Worm (Caenorhabditis elegans): ENCODE data around the gene cyn-9.

Gene cyn-9

DNA sequence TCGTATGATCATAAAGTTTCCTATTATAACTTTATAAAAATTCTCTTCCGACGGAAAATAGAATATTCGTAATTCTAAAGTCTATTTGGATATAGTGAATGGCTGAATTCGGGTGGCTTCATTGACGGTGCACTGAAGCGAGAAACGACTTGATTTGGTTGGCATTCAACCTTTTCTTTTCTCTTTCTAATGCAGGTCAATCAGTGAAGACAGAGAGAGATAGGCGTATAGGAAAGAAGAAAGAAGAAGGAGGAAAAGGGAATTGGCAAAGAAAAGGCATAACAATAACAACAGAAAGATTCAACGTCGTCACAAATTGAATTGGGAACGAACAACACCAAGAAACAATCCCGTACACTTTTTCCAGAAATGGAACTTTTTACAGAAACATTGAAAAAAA lies 24.0 kb downstream of the cyn-9 start:
- no peak for TF ChIP-seq Y53F4B.3 (GFP tag; IDR thresholded peaks at IDR 0.05)
- no peak for TF ChIP-seq snpc-3.4 (tag; optimal IDR thresholded peaks at IDR 0.05)
- TF ChIP-seq ztf-26 (tag; optimal IDR thresholded peaks at IDR 0.05): no peak
- no peak for TF ChIP-seq zim-3 (tag; optimal IDR thresholded peaks at IDR 0.05)
- TF ChIP-seq ztf-6 (GFP tag; IDR thresholded peaks at IDR 0.05): no peak
- TF ChIP-seq D2030.7 (GFP tag; IDR thresholded peaks at IDR 0.05): no peak
- TF ChIP-seq zfh-2 (GFP tag; conservative IDR thresholded peaks at IDR 0.05): no peak

DNA sequence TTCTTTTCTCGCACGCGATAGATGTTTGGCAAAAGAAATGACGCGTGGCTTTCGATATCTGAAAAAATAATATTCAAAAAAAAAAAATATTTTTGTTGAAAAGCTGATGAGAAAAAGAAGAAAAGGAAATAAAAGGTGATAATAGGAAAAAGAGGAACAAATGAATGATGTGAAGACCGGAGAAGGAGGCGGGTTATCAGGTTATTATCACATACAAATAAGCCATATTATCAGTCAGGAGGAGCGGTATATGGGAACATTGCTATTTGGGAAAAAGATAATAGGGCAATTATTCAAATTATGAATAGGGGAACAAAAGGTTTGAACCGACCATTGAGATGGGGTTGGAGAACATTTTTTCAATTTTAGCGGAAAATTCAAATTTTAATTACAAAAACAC lies 25.3 kb downstream of the cyn-9 start:
- no peak for TF ChIP-seq athp-1 (tag; optimal IDR thresholded peaks at IDR 0.05)
- no peak for TF ChIP-seq sptf-2 (GFP tag; optimal IDR thresholded peaks at IDR 0.05)
- TF ChIP-seq madf-8 (GFP tag; conservative IDR thresholded peaks at IDR 0.05): no peak
- no peak for TF ChIP-seq F52B5.7 (tag; optimal IDR thresholded peaks at IDR 0.05)
- TF ChIP-seq Y56A3A.18 (GFP tag; IDR thresholded peaks at IDR 0.05): no peak

DNA sequence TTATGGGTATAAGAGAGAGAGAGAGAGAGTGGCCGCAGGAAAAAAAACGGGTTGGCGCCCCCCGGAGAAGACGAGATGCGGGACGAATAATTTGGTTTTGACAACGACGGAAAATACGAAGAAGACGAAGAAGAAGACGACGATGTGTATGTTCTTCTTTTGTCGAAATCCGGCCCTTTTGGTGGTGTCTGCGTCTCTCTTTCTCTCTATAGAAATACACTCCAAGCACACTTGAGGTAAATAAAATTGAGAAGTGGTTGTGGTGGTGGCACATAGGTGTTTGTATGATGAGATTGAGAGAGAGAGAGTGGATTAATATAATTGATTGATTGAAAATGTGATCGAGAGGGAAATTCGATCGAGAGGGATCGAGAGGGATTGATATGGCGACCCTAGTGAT lies 26.6 kb downstream of the cyn-9 start:
- TF ChIP-seq cebp-1 (GFP tag; IDR thresholded peaks at IDR 0.05): no peak
- TF ChIP-seq cebp-1 (tag; optimal IDR thresholded peaks at IDR 0.05): peak; percentile 21
- TF ChIP-seq lin-35 (GFP tag; optimal IDR thresholded peaks at IDR 0.05): peak in 1 of 3 experiments; percentile 2
- peak; percentile 11 for TF ChIP-seq lin-40 (tag; optimal IDR thresholded peaks at IDR 0.05)
- TF ChIP-seq F52B5.7 (tag; optimal IDR thresholded peaks at IDR 0.05): no peak
- TF ChIP-seq ceh-27 (GFP tag; optimal IDR thresholded peaks at IDR 0.05): peak; percentile 89
- TF ChIP-seq K12H6.12 (tag; optimal IDR thresholded peaks at IDR 0.05): peak; percentile 22

DNA sequence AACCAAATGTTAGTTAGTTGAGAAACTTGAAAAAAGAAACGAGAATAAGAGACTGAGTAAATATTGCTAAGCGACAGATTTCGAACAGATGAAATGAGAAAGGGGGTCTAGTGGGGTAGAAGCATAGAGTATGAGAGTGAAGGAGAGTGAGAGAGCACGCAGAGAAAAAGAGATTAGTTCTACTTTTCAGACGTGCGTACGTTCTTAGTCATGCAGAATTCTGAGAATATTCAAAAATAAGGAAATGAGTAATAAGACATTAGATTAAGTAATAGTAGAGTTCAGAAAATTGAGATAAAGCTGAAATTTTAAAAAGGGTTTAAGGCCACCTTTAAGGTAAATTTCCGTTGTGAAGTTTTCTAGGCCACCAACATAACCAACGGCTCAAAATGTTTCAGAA lies 28.5 kb downstream of the cyn-9 start:
- TF ChIP-seq hmg-1.2 (GFP tag; IDR thresholded peaks at IDR 0.05) (0 out of 2 replicates have a peak, but pooled peaks have one; percentile 5), ZK185.1 (tag; optimal IDR thresholded peaks at IDR 0.05; ENCODE audit: poor library complexity, severe bottlenecking) (no peak)

DNA sequence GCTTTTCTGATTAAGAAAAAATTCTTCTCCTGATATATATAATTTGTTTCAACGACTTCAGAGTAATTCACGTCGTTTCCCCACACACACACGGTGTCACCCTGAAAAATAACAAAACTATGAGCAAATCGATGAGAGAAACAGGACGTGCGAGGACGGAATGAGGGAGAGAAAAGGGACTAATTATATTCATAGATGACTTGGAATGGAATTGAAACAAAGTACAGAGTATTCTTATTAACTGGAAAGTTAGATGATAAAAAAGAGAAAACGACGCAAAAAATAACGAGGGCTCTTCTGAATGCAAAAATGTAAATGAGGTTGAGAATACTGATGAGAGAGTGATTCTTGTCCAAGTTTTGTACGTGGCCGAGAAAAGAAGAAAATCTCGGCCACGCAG lies 29.1 kb downstream of the cyn-9 start, which contains the start of gene C46F11.6:
TSS of gene C46F11.6 (minus strand) at position 101 of the 400 bp plus-strand sequence.
- no peak for TF ChIP-seq madf-6 (GFP tag; IDR thresholded peaks at IDR 0.05)
- no peak for TF ChIP-seq atf-7 (tag; optimal IDR thresholded peaks at IDR 0.05)
- no peak for TF ChIP-seq mcd-1 (GFP tag; IDR thresholded peaks at IDR 0.05)

DNA sequence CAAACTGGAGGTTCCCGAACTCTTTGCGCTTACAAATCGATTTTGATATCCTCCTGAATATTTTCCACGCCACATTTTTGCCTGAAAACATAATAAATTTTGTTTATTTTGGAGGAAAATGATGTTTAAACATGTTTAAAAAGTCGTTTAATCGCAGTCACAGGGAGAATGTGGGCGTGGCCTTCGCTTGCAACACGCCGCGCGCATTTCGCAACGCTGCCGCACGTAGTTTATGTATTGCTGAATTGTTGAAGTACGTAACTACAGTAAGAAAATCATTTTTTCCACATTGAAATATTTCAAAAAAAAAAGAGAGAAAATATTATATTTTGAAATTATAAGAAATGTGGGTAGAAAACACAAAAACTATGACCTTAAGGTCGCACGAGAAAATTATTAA lies 35.2 kb downstream of the cyn-9 start, which contains the start of gene C46F11.4:
TSS of gene C46F11.4 (minus strand) at position 81 of the 400 bp plus-strand sequence.
- no peak for TF ChIP-seq D2030.7 (GFP tag; IDR thresholded peaks at IDR 0.05)
- no peak for TF ChIP-seq lin-26 (GFP tag; IDR thresholded peaks at IDR 0.05)
- no peak for TF ChIP-seq B0035.1 (tag; optimal IDR thresholded peaks at IDR 0.05)
- no peak for TF ChIP-seq nhr-27 (tag; optimal IDR thresholded peaks at IDR 0.05)
- no peak for TF ChIP-seq F23B12.7 (tag; optimal IDR thresholded peaks at IDR 0.05; ENCODE audit: insufficient read depth)
- TF ChIP-seq cebp-1 (GFP tag; IDR thresholded peaks at IDR 0.05): peak; percentile 32; the same call in 1 of the 2 replicates
- peak; percentile 87 for TF ChIP-seq cebp-1 (tag; optimal IDR thresholded peaks at IDR 0.05)
- peak; percentile 66 for TF ChIP-seq him-1 (tag; optimal IDR thresholded peaks at IDR 0.05)
- TF ChIP-seq attf-5 (GFP tag; optimal IDR thresholded peaks at IDR 0.05): peak; percentile 26
- TF ChIP-seq snpc-1.3 (tag; optimal IDR thresholded peaks at IDR 0.05; ENCODE audit: insufficient read depth): peak; percentile 10
- TF ChIP-seq F49E8.2 (tag; optimal IDR thresholded peaks at IDR 0.05; ENCODE audit: insufficient read depth): peak; percentile 32
- TF ChIP-seq lsy-27 (tag; optimal IDR thresholded peaks at IDR 0.05; ENCODE audit: borderline replicate concordance, insufficient read depth): no peak
- no peak for TF ChIP-seq ceh-100 (GFP tag; IDR thresholded peaks at IDR 0.05)
- no peak for TF ChIP-seq hmg-20 (GFP tag; IDR thresholded peaks at IDR 0.05)
- no peak for TF ChIP-seq ets-4 (GFP tag; optimal IDR thresholded peaks at IDR 0.05)
- no peak for TF ChIP-seq die-1 (tag; optimal IDR thresholded peaks at IDR 0.05)
- TF ChIP-seq madf-10 (tag; optimal IDR thresholded peaks at IDR 0.05): peak; percentile 6
- TF ChIP-seq Y53G8AR.9 (GFP tag; conservative IDR thresholded peaks at IDR 0.05): 0 out of 2 replicates have a peak, but pooled peaks have one; percentile 28
- no peak for TF ChIP-seq fkh-3 (tag; optimal IDR thresholded peaks at IDR 0.05)
- no peak for TF ChIP-seq madf-8 (GFP tag; conservative IDR thresholded peaks at IDR 0.05)
- no peak for TF ChIP-seq pha-4 (tag; optimal IDR thresholded peaks at IDR 0.05)
